Fruit fly (Drosophila melanogaster) whole organism, adult: ENCODE measurements around the gene ebi.

ENCODE experiments used
- CG11617 ChIP-seq: fragments of 200-800 bp; sonication (Bioruptor generic); optimal IDR thresholded peaks from 2 replicates; lab custom pipeline; 2017; ENCODE audit warnings: mild to moderate bottlenecking, missing biosample characterization, missing genetic modification reagents, missing genetic modification characterization
- CG12768 ChIP-seq: fragments of 200-800 bp; sonication (Bioruptor generic); optimal IDR thresholded peaks from 2 replicates; lab custom pipeline; 2017; ENCODE audit warnings: missing biosample characterization, missing genetic modification characterization, mild to moderate bottlenecking, moderate library complexity, missing genetic modification reagents
- CG14711 ChIP-seq: fragments of 200-800 bp; sonication (Bioruptor generic); optimal IDR thresholded peaks from 2 replicates; lab custom pipeline; 2018; ENCODE audit warnings: missing biosample characterization, mild to moderate bottlenecking, missing genetic modification characterization, moderate library complexity
- CG1620 ChIP-seq: fragments of 200-800 bp; sonication (Bioruptor generic); optimal IDR thresholded peaks from 2 replicates; lab custom pipeline; 2016; ENCODE audit warnings: missing biosample characterization, missing genetic modification characterization
- CG33017 ChIP-seq: fragments of 200-800 bp; sonication (Bioruptor generic); optimal IDR thresholded peaks from 2 replicates; lab custom pipeline; 2018; ENCODE audit warnings: missing biosample characterization, mild to moderate bottlenecking, missing genetic modification characterization, moderate library complexity
- CG5204 ChIP-seq: fragments of 200-800 bp; sonication (Bioruptor generic); optimal IDR thresholded peaks from 2 replicates; lab custom pipeline; 2016; ENCODE audit warnings: missing biosample characterization, missing genetic modification characterization
- CG7045 ChIP-seq: fragments of 200-800 bp; sonication (Bioruptor generic); optimal IDR thresholded peaks from 2 replicates; lab custom pipeline; 2017; ENCODE audit warnings: missing biosample characterization, mild to moderate bottlenecking, missing genetic modification characterization
- CG7101 ChIP-seq: fragments of 200-800 bp; sonication (Bioruptor generic); optimal IDR thresholded peaks from 2 replicates; lab custom pipeline; 2018; ENCODE audit warnings: missing biosample characterization, mild to moderate bottlenecking, missing genetic modification characterization, moderate library complexity
- Clk ChIP-seq: fragments of 200-800 bp; sonication (Bioruptor generic); optimal IDR thresholded peaks from 2 replicates; lab custom pipeline; 2017; ENCODE audit warnings: missing biosample characterization, missing genetic modification characterization
- Crg-1 ChIP-seq: fragments of 200-800 bp; sonication (Bioruptor generic); optimal IDR thresholded peaks from 2 replicates; lab custom pipeline; 2016; ENCODE audit warnings: missing biosample characterization, missing genetic modification characterization
- Hr96 ChIP-seq: fragments of 200-800 bp; sonication (Bioruptor generic); optimal IDR thresholded peaks from 2 replicates; lab custom pipeline; 2016; ENCODE audit warnings: missing biosample characterization, missing genetic modification characterization
- Mnt ChIP-seq: fragments of 200-800 bp; sonication (Bioruptor generic); optimal IDR thresholded peaks from 2 replicates; lab custom pipeline; 2016; ENCODE audit warnings: missing biosample characterization, mild to moderate bottlenecking, missing genetic modification characterization
- bab1 ChIP-seq: fragments of 200-800 bp; sonication (Bioruptor generic); optimal IDR thresholded peaks from 3 replicates; lab custom pipeline; 2019; ENCODE audit warnings: missing biosample characterization, mild to moderate bottlenecking, missing genetic modification characterization, moderate library complexity
- cic ChIP-seq: fragments of 200-800 bp; sonication (Bioruptor generic); optimal IDR thresholded peaks from 2 replicates; lab custom pipeline; 2017; ENCODE audit warnings: missing biosample characterization, mild to moderate bottlenecking, missing genetic modification characterization, moderate library complexity
- cnc ChIP-seq, 2 experiments: fragments of >200 bp; optimal IDR thresholded peaks; 2 replicates each; lab custom pipeline; 2017
- kay ChIP-seq: fragments of 200-800 bp; sonication (Bioruptor generic); peaks from one replicate; lab custom pipeline; 2016; ENCODE audit warnings: missing biosample characterization, missing genetic modification characterization, borderline replicate concordance
- ovo ChIP-seq: fragments of 200-800 bp; sonication (Bioruptor generic); optimal IDR thresholded peaks from 2 replicates; lab custom pipeline; 2016; ENCODE audit warnings: missing biosample characterization, missing genetic modification characterization
- pad ChIP-seq: fragments of 200-800 bp; sonication (Bioruptor generic); optimal IDR thresholded peaks from 3 replicates; lab custom pipeline; 2017; ENCODE audit warnings: missing biosample characterization, missing genetic modification characterization, mild to moderate bottlenecking, moderate library complexity, missing genetic modification reagents
- tj ChIP-seq: fragments of 200-800 bp; sonication (Bioruptor generic); optimal IDR thresholded peaks from 3 replicates; lab custom pipeline; 2017; ENCODE audit warnings: missing biosample characterization, mild to moderate bottlenecking, missing genetic modification characterization, moderate library complexity
- toe ChIP-seq: fragments of 200-800 bp; sonication (Bioruptor generic); optimal IDR thresholded peaks from 2 replicates; lab custom pipeline; 2016; ENCODE audit warnings: missing biosample characterization, missing genetic modification characterization

ebi gene

DNA sequence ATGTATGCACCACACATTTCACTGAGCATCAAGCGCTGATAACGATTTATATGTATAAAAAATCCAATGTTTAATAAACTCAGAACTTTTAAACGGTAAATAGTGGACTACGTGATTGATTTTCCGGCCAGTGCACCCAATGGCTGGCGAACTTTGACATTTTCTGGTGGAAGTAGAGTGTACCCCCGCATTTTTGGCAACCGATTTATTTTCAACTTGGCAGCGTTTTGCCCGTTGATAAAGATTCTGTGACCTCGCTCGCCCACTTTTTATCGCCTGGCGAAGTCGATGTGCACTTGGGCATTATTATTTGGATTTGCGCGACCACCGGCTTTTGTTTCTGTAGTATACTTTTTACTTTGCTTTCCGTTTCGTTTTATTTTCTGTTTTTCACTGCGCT, 973 bp upstream of the ebi start:
- TF ChIP-seq kay (GFP tag; lab: Kevin White, UChicago) (no peak), CG11617 (no peak), pad (GFP tag; lab: Kevin White, UChicago) (no peak), ovo (GFP tag; lab: Kevin White, UChicago) (no peak), toe (GFP tag; lab: Kevin White, UChicago) (no peak), Hr96 (GFP tag; lab: Kevin White, UChicago) (no peak), bab1 (GFP tag; lab: Kevin White, UChicago) (no peak), Mnt (GFP tag; lab: Kevin White, UChicago) (no peak), CG1620 (GFP tag; lab: Kevin White, UChicago) (no peak), Crg-1 (GFP tag; lab: Kevin White, UChicago) (no peak), cnc (optimal IDR thresholded peaks at IDR 0.05; lab: Kevin White, UChicago) (no peak), CG7045 (GFP tag; lab: Kevin White, UChicago) (no peak)

DNA sequence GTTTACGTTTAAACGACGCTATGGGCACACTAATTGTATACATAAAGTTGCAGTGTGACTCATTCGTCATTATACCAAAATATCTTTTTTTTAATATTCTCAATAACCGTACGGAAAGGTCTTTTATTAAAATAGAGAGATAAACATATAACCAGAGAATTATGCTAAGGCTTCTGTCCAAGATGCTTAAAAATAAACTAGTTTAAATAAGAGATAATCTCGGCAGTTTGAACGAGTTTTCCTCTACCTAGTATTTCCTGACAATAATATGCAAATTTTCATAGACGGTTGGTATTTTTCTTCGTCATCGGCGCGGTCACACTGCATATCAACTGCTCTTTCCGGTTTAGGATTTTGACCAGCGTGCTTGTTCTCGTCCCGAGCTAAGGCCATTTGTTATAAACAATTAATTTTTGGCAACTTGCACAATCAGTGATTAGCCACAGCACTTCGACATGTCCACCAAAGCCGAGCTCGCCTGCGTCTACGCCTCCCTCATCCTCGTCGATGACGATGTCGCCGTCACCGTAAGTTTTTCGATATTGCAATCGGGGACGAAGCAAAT, 4.8 kb downstream of the ebi start, which contains the start of the genes CG13690 and RpLP1:
Gene CG13690, minus strand, starts transcription at position 33 of the 565 bp plus-strand sequence.
Gene RpLP1, plus strand, starts transcription at position 333 of the 565 bp plus-strand sequence.
- TF ChIP-seq cic, result peak; percentile 68
- peak; percentile 87 for TF ChIP-seq Hr96 (GFP tag; lab: Kevin White, UChicago)
- TF ChIP-seq CG33017, result peak; percentile 76
- peak; percentile 100 for TF ChIP-seq kay (GFP tag; lab: Kevin White, UChicago)
- TF ChIP-seq pad (GFP tag; lab: Kevin White, UChicago), result peak; percentile 67
- peak; percentile 26 for TF ChIP-seq Clk (GFP tag; lab: Kevin White, UChicago)
- TF ChIP-seq tj (GFP tag; lab: Kevin White, UChicago), result peak; percentile 66
- TF ChIP-seq cnc (optimal IDR thresholded peaks at IDR 0.05; lab: Kevin White, UChicago), result no peak
- TF ChIP-seq CG12768 (GFP tag; lab: Kevin White, UChicago), result peak; percentile 78
- peak; percentile 68 for TF ChIP-seq ovo (GFP tag; lab: Kevin White, UChicago)
- peak; percentile 76 for TF ChIP-seq Crg-1 (GFP tag; lab: Kevin White, UChicago)
- peak; percentile 67 for TF ChIP-seq CG14711 (tag; lab: Kevin White, UChicago)
- peak; percentile 83 for TF ChIP-seq CG7045 (GFP tag; lab: Kevin White, UChicago)
- TF ChIP-seq toe (GFP tag; lab: Kevin White, UChicago), result peak; percentile 58
- peak; percentile 71 for TF ChIP-seq CG1620 (GFP tag; lab: Kevin White, UChicago)
- peak; percentile 86 for TF ChIP-seq CG7101 (tag; lab: Kevin White, UChicago)
- peak; percentile 92 for TF ChIP-seq CG11617
- TF ChIP-seq Mnt (GFP tag; lab: Kevin White, UChicago), result peak; percentile 83
- TF ChIP-seq bab1 (GFP tag; lab: Kevin White, UChicago), result peak; percentile 87
- no peak for TF ChIP-seq CG5204

dm6 chr2L:421119-421821, 6.4 kb downstream of the ebi start, which contains the start of the genes CG11885 and CG13692:
CG11885 (minus strand) TSS chr2L:421450.
CG13692 (plus strand) TSS chr2L:421771.
- TF ChIP-seq cic (peak; percentile 39), ovo (GFP tag; lab: Kevin White, UChicago) (no peak), CG1620 (GFP tag; lab: Kevin White, UChicago) (no peak), CG14711 (tag; lab: Kevin White, UChicago) (peak; percentile 1), CG11617 (no peak), tj (GFP tag; lab: Kevin White, UChicago) (peak; percentile 77), CG33017 (no peak), Hr96 (GFP tag; lab: Kevin White, UChicago) (no peak), bab1 (GFP tag; lab: Kevin White, UChicago) (peak; percentile 73), cnc (optimal IDR thresholded peaks at IDR 0.05; lab: Kevin White, UChicago) (peak; percentile 88 to 93), CG7045 (GFP tag; lab: Kevin White, UChicago) (no peak), CG7101 (tag; lab: Kevin White, UChicago) (peak; percentile 63), pad (GFP tag; lab: Kevin White, UChicago) (peak; percentile 41), kay (GFP tag; lab: Kevin White, UChicago) (no peak), Mnt (GFP tag; lab: Kevin White, UChicago) (peak; percentile 81), toe (GFP tag; lab: Kevin White, UChicago) (no peak), Clk (GFP tag; lab: Kevin White, UChicago) (no peak), Crg-1 (GFP tag; lab: Kevin White, UChicago) (no peak), CG5204 (no peak), CG12768 (GFP tag; lab: Kevin White, UChicago) (peak; percentile 21)

- no peak for TF ChIP-seq kay (GFP tag; lab: Kevin White, UChicago)
- TF ChIP-seq cic, result no peak
- no peak for TF ChIP-seq CG7101 (tag; lab: Kevin White, UChicago)
- TF ChIP-seq CG12768 (GFP tag; lab: Kevin White, UChicago), result no peak
Measured at dm6 chr2L:422573-422972, 7.7 kb downstream of the ebi start, which contains the start of gene BBS8. BBS8 (plus strand) TSS chr2L:422873.

DNA sequence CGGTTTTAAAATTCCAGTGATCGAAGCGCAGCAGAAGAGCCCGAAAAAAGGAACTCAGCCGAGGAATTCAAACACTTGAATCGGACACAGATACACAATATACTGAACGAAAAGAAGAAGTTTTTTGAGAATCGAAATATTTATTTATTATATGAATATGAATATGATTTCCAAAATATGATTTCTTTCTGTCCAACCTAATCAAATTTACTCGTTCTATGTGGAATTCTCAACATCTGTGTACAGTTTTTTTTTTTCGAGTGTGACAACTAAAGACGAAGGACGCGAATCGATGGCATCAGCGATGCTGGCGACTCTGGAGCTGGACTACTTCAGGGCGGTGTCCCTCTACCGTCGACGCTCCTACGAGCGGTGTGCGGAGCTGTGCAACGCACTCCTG, 8.3 kb downstream of the ebi start:
- TF ChIP-seq Crg-1 (GFP tag; lab: Kevin White, UChicago) (no peak), CG11617 (no peak)

DNA sequence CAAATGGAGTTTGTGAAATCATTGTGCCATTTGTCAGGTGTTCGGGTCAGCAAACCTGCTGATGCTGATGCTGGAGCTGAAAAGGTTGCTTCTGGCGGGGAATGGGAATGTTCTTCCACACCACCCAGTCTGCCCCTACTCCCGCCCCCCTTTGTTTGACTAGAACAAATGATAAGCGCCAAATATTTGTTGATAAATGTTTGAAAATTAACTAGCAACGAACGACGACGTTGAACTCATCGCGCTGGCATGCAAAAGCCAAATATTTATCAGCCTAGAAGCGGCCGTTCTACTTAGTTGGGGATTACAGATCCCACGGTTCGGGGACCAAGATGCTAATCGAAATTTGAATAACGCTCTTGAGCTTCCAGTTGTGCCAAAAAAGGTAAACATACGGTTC, 10.6 kb downstream of the ebi start:
- TF ChIP-seq tj (GFP tag; lab: Kevin White, UChicago) (no peak), toe (GFP tag; lab: Kevin White, UChicago) (no peak), CG14711 (tag; lab: Kevin White, UChicago) (no peak), Mnt (GFP tag; lab: Kevin White, UChicago) (no peak), bab1 (GFP tag; lab: Kevin White, UChicago) (no peak), CG11617 (no peak), Crg-1 (GFP tag; lab: Kevin White, UChicago) (no peak), Clk (GFP tag; lab: Kevin White, UChicago) (no peak), CG7045 (GFP tag; lab: Kevin White, UChicago) (no peak)
